Worm (Caenorhabditis elegans): Measurements from ENCODE around the gene Y54G2A.52.
A peak's percentile ranks its signal among the peaks of the same experiment; 100 is the strongest.

The Y54G2A.52 gene

DNA sequence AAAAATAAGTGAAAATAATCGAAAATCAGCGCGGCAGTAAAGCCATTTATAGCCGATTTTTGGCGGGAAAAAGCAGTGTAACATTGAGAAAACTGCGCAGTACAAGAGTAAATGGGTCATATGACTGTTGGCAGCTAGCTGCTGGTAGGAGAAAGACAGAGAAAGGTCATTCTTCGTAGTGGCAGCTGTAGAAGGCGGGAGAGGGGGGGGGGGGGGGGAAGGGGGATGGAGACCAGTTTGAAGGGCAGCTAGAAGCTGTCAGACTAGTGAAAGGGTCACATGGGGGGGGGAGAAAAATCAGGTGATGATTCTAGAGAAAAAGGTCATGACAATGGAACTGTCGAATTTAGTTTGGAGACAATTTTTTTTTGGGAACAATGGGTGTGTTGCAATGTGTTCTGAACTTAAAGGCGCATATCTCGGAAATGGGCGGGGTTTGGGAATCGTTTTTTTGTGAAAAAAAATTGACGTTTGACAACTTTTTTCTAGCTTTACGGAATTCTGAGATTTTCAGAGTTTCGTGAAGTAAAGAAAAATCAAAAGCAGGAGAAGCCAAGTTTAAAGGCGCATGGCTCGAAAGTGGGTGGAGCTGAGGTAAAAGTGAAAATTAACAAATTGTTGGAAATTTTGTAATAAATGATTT lies 26.2 kb downstream of the Y54G2A.52 start (continued):
- no peak for TF ChIP-seq hmg-20 (GFP tag; IDR thresholded peaks at IDR 0.05)
- TF ChIP-seq F37B4.10 (GFP tag; IDR thresholded peaks at IDR 0.05): no peak
- no peak for TF ChIP-seq ama-1 (optimal IDR thresholded peaks at IDR 0.05)
- no peak for TF ChIP-seq ama-1 (GFP tag; optimal IDR thresholded peaks at IDR 0.05)
- TF ChIP-seq ztf-25 (GFP tag; IDR thresholded peaks at IDR 0.05): no peak
- TF ChIP-seq chd-7 (tag; optimal IDR thresholded peaks at IDR 0.05): peak; percentile 40
- TF ChIP-seq zim-3 (tag; optimal IDR thresholded peaks at IDR 0.05): peak; percentile 48
- no peak for TF ChIP-seq pha-4 (tag; optimal IDR thresholded peaks at IDR 0.05)
- no peak for TF ChIP-seq fkh-3 (tag; optimal IDR thresholded peaks at IDR 0.05)
- no peak for TF ChIP-seq B0261.1 (tag; optimal IDR thresholded peaks at IDR 0.05)
- TF ChIP-seq B0336.3 (GFP tag; IDR thresholded peaks at IDR 0.05): peak; percentile 51; the same call in 1 of the 2 replicates
- TF ChIP-seq ztf-28 (GFP tag; IDR thresholded peaks at IDR 0.05): no peak
- TF ChIP-seq Y56A3A.18 (GFP tag; IDR thresholded peaks at IDR 0.05): no peak
- no peak for TF ChIP-seq nfya-2 (GFP tag; IDR thresholded peaks at IDR 0.05)
- no peak for TF ChIP-seq cebp-1 (GFP tag; IDR thresholded peaks at IDR 0.05)
- TF ChIP-seq cebp-1 (tag; optimal IDR thresholded peaks at IDR 0.05): peak; percentile 48
- no peak for TF ChIP-seq F39B2.1 (GFP tag; IDR thresholded peaks at IDR 0.05)
- no peak for TF ChIP-seq repo-1 (tag; optimal IDR thresholded peaks at IDR 0.05)
- no peak for TF ChIP-seq F57C9.4 (tag; optimal IDR thresholded peaks at IDR 0.05)
- no peak for TF ChIP-seq dpff-1 (tag; optimal IDR thresholded peaks at IDR 0.05)
- no peak for TF ChIP-seq madf-8 (GFP tag; conservative IDR thresholded peaks at IDR 0.05)
- no peak for TF ChIP-seq him-1 (tag; optimal IDR thresholded peaks at IDR 0.05)
- TF ChIP-seq ccch-3 (GFP tag; optimal IDR thresholded peaks at IDR 0.05): no peak
- no peak for TF ChIP-seq ZK185.1 (tag; optimal IDR thresholded peaks at IDR 0.05; ENCODE audit: poor library complexity, severe bottlenecking)
- no peak for TF ChIP-seq F33H1.4 (GFP tag; IDR thresholded peaks at IDR 0.05)
- TF ChIP-seq ceh-27 (GFP tag; optimal IDR thresholded peaks at IDR 0.05): peak; percentile 55
- no peak for TF ChIP-seq lir-1 (GFP tag; conservative IDR thresholded peaks at IDR 0.05)
- TF ChIP-seq bed-1 (GFP tag; IDR thresholded peaks at IDR 0.05): no peak
- no peak for TF ChIP-seq let-607 (tag; optimal IDR thresholded peaks at IDR 0.05)

DNA sequence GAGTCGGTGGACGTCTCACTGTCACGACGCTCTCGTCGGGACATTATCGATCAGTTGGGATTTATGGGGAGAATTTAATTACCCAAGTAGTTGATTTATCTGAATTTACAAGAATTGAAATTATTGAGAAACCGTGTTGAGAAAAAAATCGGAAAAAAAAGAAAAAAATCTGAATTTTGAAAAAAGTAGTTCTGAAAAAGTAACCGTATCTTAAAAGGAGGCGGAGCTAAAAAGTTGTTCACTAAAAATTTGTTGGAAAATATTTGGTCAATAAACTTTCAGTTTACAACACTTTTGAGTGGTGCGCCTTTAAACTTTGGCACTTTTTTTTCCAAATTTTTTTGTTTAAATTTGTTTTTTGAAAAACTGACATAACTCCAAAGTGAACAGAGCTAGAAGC lies 26.8 kb downstream of the Y54G2A.52 start, which contains the start of gene Y54G2A.11:
Gene Y54G2A.11 (minus strand): TSS at position 101 of the 400 bp plus-strand sequence.
- TF ChIP-seq Y53F4B.3 (GFP tag; IDR thresholded peaks at IDR 0.05) (no peak), nfyb-1 (GFP tag; IDR thresholded peaks at IDR 0.05) (no peak), attf-5 (GFP tag; optimal IDR thresholded peaks at IDR 0.05) (no peak), somi-1 (GFP tag; optimal IDR thresholded peaks at IDR 0.05) (no peak), nfya-2 (GFP tag; IDR thresholded peaks at IDR 0.05) (no peak), ztf-28 (GFP tag; IDR thresholded peaks at IDR 0.05) (no peak), hrde-1 (tag; optimal IDR thresholded peaks at IDR 0.05; ENCODE audit: borderline replicate concordance) (no peak), F57C9.4 (tag; optimal IDR thresholded peaks at IDR 0.05) (no peak), snpc-4 (GFP tag; optimal IDR thresholded peaks at IDR 0.05) (no peak), snpc-4 (tag; optimal IDR thresholded peaks at IDR 0.05) (no peak), ceh-100 (GFP tag; IDR thresholded peaks at IDR 0.05) (no peak), egl-18 (GFP tag; IDR thresholded peaks at IDR 0.05) (no peak), sea-2 (GFP tag; IDR thresholded peaks at IDR 0.05) (no peak), egl-44 (GFP tag; IDR thresholded peaks at IDR 0.05) (no peak), ekl-4 (GFP tag; IDR thresholded peaks at IDR 0.05) (no peak), madf-6 (GFP tag; IDR thresholded peaks at IDR 0.05) (no peak), lsy-27 (tag; optimal IDR thresholded peaks at IDR 0.05; ENCODE audit: borderline replicate concordance, insufficient read depth) (no peak), aptf-2 (GFP tag; conservative IDR thresholded peaks at IDR 0.05) (no peak), egrh-3 (GFP tag; IDR thresholded peaks at IDR 0.05) (no peak)

Data from whole organism, young adult.